Worm (Caenorhabditis elegans) whole organism, dauer: Measurements from ENCODE around the gene F36F12.3.

ENCODE experiments used
- unc-62 ChIP-seq: sonication (generic microtip); optimal IDR thresholded peaks from 2 replicates; lab custom pipeline; 2017; ENCODE audit warnings: missing biosample characterization, missing genetic modification reagents, missing genetic modification characterization

Gene F36F12.3

DNA sequence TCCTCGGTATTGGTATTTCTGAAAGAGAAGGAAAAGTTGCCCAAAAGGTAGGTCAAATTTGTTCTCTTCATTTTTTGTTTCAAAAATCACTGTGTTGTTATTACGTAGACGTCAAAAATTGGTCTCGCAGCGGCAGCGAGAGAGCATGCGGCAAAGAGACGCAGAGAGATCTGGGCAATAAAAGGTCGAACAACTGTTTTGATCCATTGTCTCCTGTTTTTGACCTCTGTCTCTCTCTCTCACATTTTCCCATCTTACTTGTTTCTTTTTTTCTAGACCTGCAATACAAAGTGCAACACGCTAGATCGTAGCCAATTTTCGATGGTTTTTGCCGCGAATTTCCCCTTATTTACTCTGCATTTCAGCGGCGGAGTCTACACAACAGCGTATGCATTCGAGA, 41.0 kb downstream of the F36F12.3 start:
- no peak for TF ChIP-seq unc-62 (GFP tag; lab: Kevin White, UChicago)

DNA sequence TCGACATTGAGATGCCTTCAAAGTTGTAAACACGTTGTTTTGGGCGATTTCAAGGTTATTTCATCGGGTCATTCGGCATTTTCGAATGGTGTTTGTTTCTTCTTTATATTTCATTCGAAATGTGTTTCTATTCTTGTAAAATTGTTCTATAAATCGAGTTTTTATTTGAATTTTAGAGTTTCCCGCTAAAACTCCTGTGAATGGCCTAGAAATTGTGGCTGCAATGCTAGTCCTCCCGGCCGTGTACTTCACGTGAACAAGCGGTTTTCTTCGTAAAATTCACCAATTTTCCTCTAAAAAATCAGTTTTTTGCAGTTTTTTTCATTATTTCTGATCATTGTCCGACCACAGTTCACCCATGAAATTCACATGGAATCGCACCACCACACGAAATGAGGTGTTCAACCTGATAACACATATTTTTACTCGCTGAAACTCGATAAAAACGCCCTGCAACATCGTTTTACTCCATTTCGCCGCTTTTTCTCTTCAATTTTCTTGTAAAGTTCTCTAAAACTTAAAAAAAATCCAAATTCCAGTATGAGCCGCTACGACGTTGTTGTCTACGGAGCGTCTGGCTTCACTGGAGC, 41.5 kb downstream of the F36F12.3 start, which contains the start of gene ldp-1:
Gene ldp-1, plus strand, starts transcription at position 540 of the 590 bp plus-strand sequence.
- no peak for TF ChIP-seq unc-62 (GFP tag; lab: Kevin White, UChicago)

DNA sequence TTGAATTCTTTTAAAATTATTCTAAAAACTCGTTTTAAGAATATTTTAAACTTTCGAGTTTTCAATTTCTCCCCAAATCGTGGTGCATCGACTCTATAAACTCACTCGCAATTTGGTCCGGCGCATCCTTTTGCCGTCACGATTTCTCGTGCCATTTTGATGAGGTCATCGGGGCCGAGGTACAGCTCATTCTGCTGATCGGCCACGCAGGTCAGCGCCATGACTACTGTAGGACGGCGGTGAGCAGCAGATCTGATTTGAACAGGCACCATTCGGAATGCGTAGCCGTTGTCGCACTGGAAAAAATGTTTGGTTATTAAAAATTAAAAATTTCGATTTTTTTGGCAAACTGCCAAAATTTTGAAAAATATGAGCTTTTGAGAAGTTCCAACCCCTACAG, 47.1 kb downstream of the F36F12.3 start:
- no peak for TF ChIP-seq unc-62 (GFP tag; lab: Kevin White, UChicago)

DNA sequence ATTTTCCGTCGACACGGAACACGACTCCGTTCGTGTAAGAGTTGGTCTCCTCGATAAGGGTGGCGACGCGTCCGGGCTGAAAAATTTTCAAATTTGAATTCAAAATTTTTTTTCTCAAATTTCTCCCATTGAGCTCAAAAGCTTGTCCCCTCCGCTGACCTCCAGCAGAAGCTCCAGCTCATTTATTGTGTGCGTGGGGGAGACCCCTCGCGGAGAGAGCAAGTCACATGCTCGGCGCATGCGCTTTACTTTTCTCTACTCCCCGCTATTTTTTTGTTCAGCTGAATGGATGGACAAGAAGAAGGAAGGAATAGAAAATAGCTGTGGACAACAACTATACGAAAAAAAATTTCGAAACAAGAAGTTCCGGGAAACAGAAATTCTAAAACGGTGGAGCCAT, 47.9 kb downstream of the F36F12.3 start:
- no peak for TF ChIP-seq unc-62 (GFP tag; lab: Kevin White, UChicago)

DNA sequence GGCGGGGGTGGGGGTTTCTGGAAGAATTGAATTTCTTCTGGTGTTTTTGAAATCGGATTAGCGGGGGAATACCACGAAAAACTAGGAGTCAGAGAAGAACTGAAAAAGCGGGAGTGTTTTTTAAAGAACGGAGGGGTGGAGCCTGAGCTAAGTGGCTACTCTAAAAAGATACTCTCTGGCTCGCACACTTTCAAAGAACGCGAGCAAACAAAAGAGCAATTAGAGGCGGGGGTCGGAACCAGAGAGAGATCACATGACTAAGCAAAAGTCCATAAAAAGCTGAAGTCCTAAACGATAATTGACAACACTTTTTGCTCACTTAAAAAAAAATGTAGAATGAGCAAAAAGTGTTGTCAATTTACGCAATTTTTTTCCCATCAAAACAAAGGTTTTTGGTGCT, 48.7 kb downstream of the F36F12.3 start:
- no peak for TF ChIP-seq unc-62 (GFP tag; lab: Kevin White, UChicago)

DNA sequence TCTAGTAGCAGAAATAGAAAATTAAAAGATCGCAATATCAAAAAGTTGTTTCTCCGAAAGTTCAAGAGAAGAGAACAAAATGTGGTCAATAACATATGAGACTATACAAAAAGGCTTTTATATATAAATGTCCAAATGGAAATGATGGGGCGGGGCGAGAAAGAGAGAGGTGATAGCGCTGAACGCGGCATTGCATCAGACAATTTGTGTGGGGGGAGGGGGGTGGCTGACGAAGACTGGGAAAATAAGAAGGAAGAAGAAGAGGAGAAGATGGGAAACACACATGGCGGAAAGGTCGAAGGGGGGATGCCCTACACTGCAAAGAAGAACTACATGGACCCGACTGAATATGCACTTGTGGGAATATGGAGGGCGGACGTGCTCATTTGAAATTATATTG, 49.7 kb downstream of the F36F12.3 start:
- TF ChIP-seq unc-62 (GFP tag; lab: Kevin White, UChicago): no peak

DNA sequence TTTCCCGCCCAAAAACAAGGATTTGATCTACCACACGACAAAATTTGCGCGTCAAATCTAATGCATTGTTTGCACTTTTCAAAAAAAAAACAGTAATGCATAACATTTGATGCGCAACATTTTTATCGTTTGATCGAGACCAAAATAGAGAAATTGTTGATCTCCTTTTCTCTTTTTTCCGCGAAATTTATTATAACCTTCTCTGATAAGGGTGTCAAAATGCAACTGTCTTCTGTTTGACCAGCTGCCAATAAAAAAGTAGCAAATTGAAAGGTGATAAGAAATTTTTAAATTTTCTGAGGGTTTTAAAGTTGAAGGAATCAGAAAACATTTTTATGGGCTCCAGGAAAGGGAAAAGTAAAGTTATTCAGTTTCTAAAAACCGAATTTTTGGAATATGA, 51.4 kb downstream of the F36F12.3 start:
- TF ChIP-seq unc-62 (GFP tag; lab: Kevin White, UChicago): no peak

DNA sequence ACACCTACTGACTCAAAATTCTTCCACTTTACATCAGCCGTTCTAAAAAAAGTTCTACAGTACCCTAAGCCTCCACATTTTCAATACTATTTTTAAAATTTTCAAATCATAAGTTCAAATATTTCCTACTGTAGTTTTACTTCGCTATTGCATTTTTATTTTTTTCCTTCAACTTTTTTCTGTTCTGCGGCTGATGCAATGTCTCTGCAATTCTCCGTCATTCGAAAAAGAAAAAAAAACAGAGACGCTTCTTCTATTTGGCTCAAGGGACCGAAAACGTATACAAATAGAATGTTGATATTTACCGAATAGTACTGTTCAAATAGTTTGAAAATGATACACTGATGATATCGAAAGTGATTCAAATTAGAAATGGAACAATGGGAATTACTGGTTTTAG, 52.7 kb downstream of the F36F12.3 start:
- TF ChIP-seq unc-62 (GFP tag; lab: Kevin White, UChicago): no peak
